Fruit fly (Drosophila melanogaster): ENCODE measurements around the gene VAChT.

DNA sequence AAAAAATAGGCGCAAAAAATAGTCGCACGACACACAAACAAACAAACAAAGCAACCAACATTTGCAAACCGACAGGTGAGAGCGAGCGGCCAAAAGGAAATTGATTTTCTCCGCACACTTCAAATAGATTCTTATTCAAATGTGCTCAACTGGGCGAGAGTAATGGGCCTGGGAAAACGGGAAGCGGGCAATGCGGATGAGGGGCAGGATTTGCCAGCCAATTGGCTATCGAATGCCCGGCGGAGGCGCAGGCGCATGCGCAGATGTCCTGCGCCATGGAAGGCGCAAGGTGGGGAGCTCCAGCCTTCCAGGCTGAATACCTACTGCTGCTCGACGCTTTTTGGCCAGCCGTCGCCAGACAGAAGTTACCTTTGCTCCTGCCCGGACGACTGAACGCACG lies at the start of gene VAChT, which contains the start of gene ChAT:
- TF ChIP-seq CG6854 (GFP tag; optimal IDR thresholded peaks at IDR 0.05) = no peak
- no peak for TF ChIP-seq yki (optimal IDR thresholded peaks at IDR 0.05)
- no peak for TF ChIP-seq lola (GFP tag; optimal IDR thresholded peaks at IDR 0.05)
- no peak for TF ChIP-seq Hr39 (optimal IDR thresholded peaks at IDR 0.05)

All from whole organism, embryonic.